Fruit fly (Drosophila melanogaster) Kc167 (cell line): ENCODE results near the gene AstC.

Source experiments
- Myc ChIP-seq: fragments of >200 bp; optimal IDR thresholded peaks from 2 replicates; lab custom pipeline; 2017; ENCODE audit warnings: missing external identifiers
- Sin3A ChIP-seq: fragments of >200 bp; optimal IDR thresholded peaks from 2 replicates; lab custom pipeline; 2018; ENCODE audit warnings: missing external identifiers
- h ChIP-seq: fragments of >200 bp; optimal IDR thresholded peaks from 3 replicates; lab custom pipeline; 2018; ENCODE audit warnings: missing external identifiers
- insv ChIP-seq: fragments of >200 bp; optimal IDR thresholded peaks from 3 replicates; lab custom pipeline; 2018; ENCODE audit warnings: missing external identifiers
- psq ChIP-seq: fragments of >200 bp; optimal IDR thresholded peaks from 2 replicates; lab custom pipeline; 2017; ENCODE audit warnings: missing external identifiers
- ttk ChIP-seq: sonication (Bioruptor generic); optimal IDR thresholded peaks from 2 replicates; lab custom pipeline; 2017; ENCODE audit warnings: missing external identifiers

dm6 chr2L:11072880-11073279 lies 8.3 kb downstream of the AstC start:
- no peak for TF ChIP-seq insv (lab: Kevin White, UChicago)
- no peak for TF ChIP-seq h (lab: Kevin White, UChicago)
- no peak for TF ChIP-seq ttk
- no peak for TF ChIP-seq Myc (lab: Kevin White, UChicago)
- TF ChIP-seq psq (lab: Kevin White, UChicago) = no peak
- no peak for TF ChIP-seq Sin3A
